Fruit fly (Drosophila melanogaster): ENCODE measurements around the gene SPE.
A peak's percentile ranks its signal among the peaks of the same experiment; 100 is the strongest.

Gene SPE

DNA sequence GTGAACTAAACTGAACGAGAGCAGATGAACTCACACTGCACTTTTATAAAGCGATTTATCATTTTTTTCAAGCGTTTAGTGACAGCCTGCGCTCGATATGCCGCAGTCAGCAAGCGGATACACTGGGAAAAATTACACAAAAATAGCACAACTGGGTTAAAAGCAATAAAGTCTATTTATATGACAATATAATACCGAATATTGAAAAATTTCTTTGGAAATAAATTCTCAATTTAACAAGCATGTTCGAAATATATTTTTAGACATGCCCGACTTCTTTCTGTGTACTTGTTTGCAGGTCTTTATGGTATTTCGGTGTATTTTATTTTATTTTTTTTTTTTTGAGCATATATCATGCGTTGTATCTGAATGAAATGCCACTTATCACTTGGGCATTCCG is 27.8 kb downstream of the SPE start (continued):
- TF ChIP-seq HmgD (GFP tag; optimal IDR thresholded peaks at IDR 0.05) = no peak
- TF ChIP-seq Atf-2 (GFP tag; optimal IDR thresholded peaks at IDR 0.05) = peak; percentile 50
- TF ChIP-seq NFAT (GFP tag; IDR thresholded peaks at IDR 0.05) = no peak
- peak; percentile 0 for TF ChIP-seq disco-r (GFP tag; optimal IDR thresholded peaks at IDR 0.05)
- TF ChIP-seq pho (GFP tag; optimal IDR thresholded peaks at IDR 0.05) = no peak
- TF ChIP-seq chm (GFP tag; IDR thresholded peaks at IDR 0.05) = peak; percentile 58; the same call in 1 of the 2 replicates
- peak; percentile 12 for TF ChIP-seq CG1647 (GFP tag; optimal IDR thresholded peaks at IDR 0.05)
- TF ChIP-seq hkb (optimal IDR thresholded peaks at IDR 0.05) = no peak
- peak; percentile 63 for TF ChIP-seq hkb (GFP tag; IDR thresholded peaks at IDR 0.05)
- peak; percentile 31 for TF ChIP-seq CG9609 (GFP tag; optimal IDR thresholded peaks at IDR 0.05)
- peak; percentile 79 for TF ChIP-seq zen (tag; optimal IDR thresholded peaks at IDR 0.05)
- TF ChIP-seq CG13123 (GFP tag; optimal IDR thresholded peaks at IDR 0.05) = peak; percentile 34
- TF ChIP-seq trem (tag; optimal IDR thresholded peaks at IDR 0.05) = peak; percentile 25
- TF ChIP-seq CG14710 (tag; optimal IDR thresholded peaks at IDR 0.05) = peak; percentile 68
- 0 out of 2 replicates have a peak, but pooled peaks have one; percentile 14 for TF ChIP-seq CG3847 (GFP tag; IDR thresholded peaks at IDR 0.05)
- TF ChIP-seq CG11504 (tag; optimal IDR thresholded peaks at IDR 0.05) = peak; percentile 65
- TF ChIP-seq CG14441 (GFP tag; IDR thresholded peaks at IDR 0.05) = peak; percentile 72
- no peak for TF ChIP-seq da (GFP tag; optimal IDR thresholded peaks at IDR 0.05)
- TF ChIP-seq Max (GFP tag; optimal IDR thresholded peaks at IDR 0.05) = peak; percentile 62
- peak; percentile 56 for TF ChIP-seq bab2 (GFP tag; optimal IDR thresholded peaks at IDR 0.05)
- TF ChIP-seq CG1529 (GFP tag; optimal IDR thresholded peaks at IDR 0.05) = peak; percentile 51
- TF ChIP-seq CG18619 (GFP tag; optimal IDR thresholded peaks at IDR 0.05) = peak; percentile 41
- no peak for TF ChIP-seq CG34376 (GFP tag; optimal IDR thresholded peaks at IDR 0.05)
- TF ChIP-seq CG18011 (GFP tag; optimal IDR thresholded peaks at IDR 0.05) = no peak
- TF ChIP-seq CG5953 (GFP tag; IDR thresholded peaks at IDR 0.05) = peak; percentile 34; the same call in 1 of the 2 replicates
- TF ChIP-seq bigmax (GFP tag; optimal IDR thresholded peaks at IDR 0.05) = no peak
- TF ChIP-seq ken (GFP tag; IDR thresholded peaks at IDR 0.05) = peak; percentile 75; the same call in 2 of the 3 replicates
- peak; percentile 48 for TF ChIP-seq CG15601 (tag; optimal IDR thresholded peaks at IDR 0.05)
- peak; percentile 2 for TF ChIP-seq crc (GFP tag; optimal IDR thresholded peaks at IDR 0.05)
- peak; percentile 28 for TF ChIP-seq eyg (GFP tag; optimal IDR thresholded peaks at IDR 0.05)
- TF ChIP-seq CG17186 (GFP tag; optimal IDR thresholded peaks at IDR 0.05) = no peak
- TF ChIP-seq lmd (GFP tag; IDR thresholded peaks at IDR 0.05) = 0 out of 2 replicates have a peak, but pooled peaks have one; percentile 13
- peak; percentile 20 for TF ChIP-seq mam (GFP tag; optimal IDR thresholded peaks at IDR 0.05)
- TF ChIP-seq gsb (GFP tag; IDR thresholded peaks at IDR 0.05) = no peak
- peak; percentile 29 for TF ChIP-seq Asciz (GFP tag; optimal IDR thresholded peaks at IDR 0.05)
- TF ChIP-seq PHDP (tag; optimal IDR thresholded peaks at IDR 0.05) = peak; percentile 72
- no peak for TF ChIP-seq cg (GFP tag; optimal IDR thresholded peaks at IDR 0.05)
- peak; percentile 56 for TF ChIP-seq chn (GFP tag; optimal IDR thresholded peaks at IDR 0.05)
- TF ChIP-seq Sox102F (GFP tag; optimal IDR thresholded peaks at IDR 0.05) = peak; percentile 84
- no peak for TF ChIP-seq Meics (GFP tag; optimal IDR thresholded peaks at IDR 0.05)
- TF ChIP-seq Bteb2 (GFP tag; optimal IDR thresholded peaks at IDR 0.05) = peak; percentile 50
- no peak for TF ChIP-seq tll (GFP tag; optimal IDR thresholded peaks at IDR 0.05)
- no peak for TF ChIP-seq zen2 (GFP tag; IDR thresholded peaks at IDR 0.05; ENCODE audit: partially characterized antibody)
- no peak for TF ChIP-seq psq (GFP tag; optimal IDR thresholded peaks at IDR 0.05)
- peak; percentile 57 for TF ChIP-seq CG12219 (GFP tag; optimal IDR thresholded peaks at IDR 0.05)
- TF ChIP-seq scrt (GFP tag; optimal IDR thresholded peaks at IDR 0.05) = peak; percentile 14
- TF ChIP-seq CG31224 (GFP tag; IDR thresholded peaks at IDR 0.05) = no peak
- peak; percentile 47 for TF ChIP-seq CG8944 (GFP tag; optimal IDR thresholded peaks at IDR 0.05)
- no peak for TF ChIP-seq sim (GFP tag; IDR thresholded peaks at IDR 0.05)
- no peak for TF ChIP-seq tx (GFP tag; optimal IDR thresholded peaks at IDR 0.05)
- no peak for TF ChIP-seq CG13894 (tag; optimal IDR thresholded peaks at IDR 0.05)
